Worm (Caenorhabditis elegans) whole organism, midembryonic: ENCODE data around the gene rab-37.

Experiments
- T22C8.4 ChIP-seq: fragments of 200-800 bp; sonication (Bioruptor generic); IDR thresholded peaks from 2 replicates; pipeline ENCODE4 v1.3.6; 2022; ENCODE audit warnings: missing genetic modification characterization, missing compliant biosample characterization
- flt-1 ChIP-seq: fragments of 200-800 bp; sonication (Bioruptor generic); IDR thresholded peaks from 2 replicates; pipeline ENCODE4 v1.3.6; 2022; ENCODE audit warnings: missing genetic modification characterization, missing compliant biosample characterization
- med-1 ChIP-seq: sonication (generic microtip); optimal IDR thresholded peaks from 2 replicates; lab custom pipeline; 2017; ENCODE audit warnings: missing genetic modification characterization, mild to moderate bottlenecking, missing compliant biosample characterization, antibody characterized with exemption, missing genetic modification reagents; ENCODE audit not compliant: insufficient read depth
- ref-1 ChIP-seq: fragments of 200-800 bp; sonication (Bioruptor generic); conservative IDR thresholded peaks from 2 replicates; pipeline ENCODE4 v1.3.6; 2022; ENCODE audit warnings: missing genetic modification reagents, missing genetic modification characterization, missing compliant biosample characterization
- tab-1 ChIP-seq: fragments of 200-800 bp; sonication (Bioruptor generic); IDR thresholded peaks from 2 replicates; pipeline ENCODE4 v1.3.6; 2022; ENCODE audit warnings: missing genetic modification characterization, missing compliant biosample characterization
- ztf-23 ChIP-seq: fragments of 200-800 bp; sonication (Bioruptor generic); IDR thresholded peaks from 2 replicates; pipeline ENCODE4 v1.3.6; 2022; ENCODE audit warnings: missing genetic modification reagents, missing genetic modification characterization, missing compliant biosample characterization
- ztf-29 ChIP-seq: fragments of 200-800 bp; sonication (Bioruptor generic); IDR thresholded peaks from 2 replicates; pipeline ENCODE4 v1.3.6; 2022; ENCODE audit warnings: missing genetic modification reagents, missing genetic modification characterization, missing compliant biosample characterization

DNA sequence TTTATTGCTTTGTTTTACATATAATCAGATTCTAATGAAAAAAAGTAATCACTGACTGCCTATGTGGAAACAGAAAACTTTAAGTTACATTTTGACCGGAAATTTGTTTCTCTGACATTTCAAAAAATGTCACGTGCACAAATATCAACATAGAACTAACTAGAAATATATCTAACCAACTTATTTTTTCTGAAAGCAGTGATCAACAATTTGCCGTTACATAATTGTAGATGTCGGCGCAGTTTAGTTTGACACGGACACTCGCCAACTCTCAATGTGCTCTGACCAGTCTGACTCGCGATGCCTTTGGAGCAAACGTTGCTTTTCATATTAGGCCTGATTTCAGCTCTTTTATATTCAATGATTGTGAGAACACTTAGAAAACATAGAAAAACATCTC is 21.1 kb upstream of the rab-37 start, which contains the start of gene srv-6:
- TF ChIP-seq flt-1 (GFP tag; lab: Robert Waterston, UW) (no peak), T22C8.4 (GFP tag; lab: Robert Waterston, UW) (no peak), ref-1 (GFP tag; lab: Robert Waterston, UW) (no peak), ztf-29 (GFP tag; lab: Robert Waterston, UW) (no peak), tab-1 (GFP tag; lab: Robert Waterston, UW) (no peak), ztf-23 (GFP tag; lab: Robert Waterston, UW) (no peak), med-1 (no peak)
